Worm (Caenorhabditis elegans) whole organism, late embryonic: ENCODE results near the gene ZK512.7.

Source experiments
- K09A11.1 ChIP-seq: sonication (generic microtip); optimal IDR thresholded peaks from 2 replicates; lab custom pipeline; 2017; ENCODE audit warnings: antibody characterized with exemption, mild to moderate bottlenecking, missing genetic modification characterization, missing compliant biosample characterization; ENCODE audit not compliant: insufficient read depth
- T23F11.4 ChIP-seq: fragments of 200-800 bp; sonication (Bioruptor generic); optimal IDR thresholded peaks from 2 replicates; lab custom pipeline; 2018; ENCODE audit warnings: mild to moderate bottlenecking, missing genetic modification characterization, missing compliant biosample characterization
- ceh-2 ChIP-seq: sonication (generic microtip); optimal IDR thresholded peaks from 2 replicates; lab custom pipeline; 2016; ENCODE audit warnings: missing genotype, missing genetic modification characterization, missing compliant biosample characterization
- dmd-4 ChIP-seq: sonication (generic microtip); optimal IDR thresholded peaks from 2 replicates; lab custom pipeline; 2016; ENCODE audit warnings: borderline replicate concordance, missing genetic modification characterization, missing compliant biosample characterization
- dve-1 ChIP-seq: sonication (generic microtip); optimal IDR thresholded peaks from 2 replicates; lab custom pipeline; 2017; ENCODE audit warnings: antibody characterized with exemption, mild to moderate bottlenecking, missing genetic modification characterization, missing compliant biosample characterization
- lin-11 ChIP-seq: fragments of 200-800 bp; sonication (Bioruptor generic); optimal IDR thresholded peaks from 2 replicates; lab custom pipeline; 2018; ENCODE audit warnings: mild to moderate bottlenecking, missing genetic modification characterization, missing compliant biosample characterization

ce11 chrIII:9109172-9109571 lies 29.3 kb downstream of the ZK512.7 start, which contains the start of gene cya-1:
- no peak for TF ChIP-seq ceh-2 (tag; lab: Kevin White, UChicago)
- TF ChIP-seq K09A11.1 (tag; lab: Kevin White, UChicago) = no peak
- no peak for TF ChIP-seq dmd-4
- TF ChIP-seq dve-1 = no peak
- TF ChIP-seq T23F11.4 (GFP tag; lab: Kevin White, UChicago) = no peak
- TF ChIP-seq lin-11 (tag; lab: Kevin White, UChicago) = no peak
